Worm (Caenorhabditis elegans): Measurements from ENCODE around the gene nlp-21.

ce11 chrIII:11390832-11391231 lies 2.2 kb downstream of the nlp-21 start:
- no peak for TF ChIP-seq elt-2 (tag; optimal IDR thresholded peaks at IDR 0.05)
- TF ChIP-seq mdl-1 (tag; optimal IDR thresholded peaks at IDR 0.05) = no peak
- TF ChIP-seq dpl-1 (GFP tag; optimal IDR thresholded peaks at IDR 0.05) = no peak
- no peak for TF ChIP-seq fos-1 (tag; optimal IDR thresholded peaks at IDR 0.05)
- TF ChIP-seq nhr-90 (tag; optimal IDR thresholded peaks at IDR 0.05; ENCODE audit: poor library complexity) = no peak

Measured in whole organism, L1 larva.